Worm (Caenorhabditis elegans) whole organism, L2 larva: ENCODE measurements around the gene pept-2.
"Not testable (repeated sequence)": the region's sequence is repeated elsewhere in the genome, so short reads cannot be mapped to it uniquely, and the experiment has no call there.

Experiments
- C34F6.9 ChIP-seq: fragments of 150-350 bp; optimal IDR thresholded peaks from 2 replicates; lab custom pipeline; 2014; ENCODE audit warnings: missing biosample characterization, missing genetic modification characterization
- F13H6.1 ChIP-seq: sonication (generic microtip); optimal IDR thresholded peaks from 2 replicates; lab custom pipeline; 2016; ENCODE audit warnings: missing genetic modification characterization, missing compliant biosample characterization
- R02D3.7 ChIP-seq: fragments of 150-350 bp; optimal IDR thresholded peaks from 2 replicates; lab custom pipeline; 2014; ENCODE audit warnings: missing biosample characterization, missing genetic modification characterization
- Y55F3AM.14 ChIP-seq: fragments of 200-800 bp; sonication (Bioruptor generic); optimal IDR thresholded peaks from 2 replicates; lab custom pipeline; 2018; ENCODE audit warnings: mild to moderate bottlenecking, missing genetic modification characterization, missing compliant biosample characterization
- ZK546.5 ChIP-seq: sonication (generic microtip); optimal IDR thresholded peaks from 2 replicates; lab custom pipeline; 2017; ENCODE audit warnings: missing biosample characterization, missing genetic modification characterization
- alr-1 ChIP-seq: fragments of 150-350 bp; optimal IDR thresholded peaks from 2 replicates; lab custom pipeline; 2014; ENCODE audit warnings: missing biosample characterization, missing genetic modification characterization
- aly-2 ChIP-seq: fragments of 150-350 bp; optimal IDR thresholded peaks from 2 replicates; lab custom pipeline; 2014; ENCODE audit warnings: missing biosample characterization, missing genetic modification characterization
- ama-1 ChIP-seq: fragments of 150-350 bp; optimal IDR thresholded peaks from 2 replicates; lab custom pipeline; 2018; ENCODE audit warnings: inconsistent platforms
- ceh-16 ChIP-seq: fragments of 150-350 bp; optimal IDR thresholded peaks from 2 replicates; lab custom pipeline; 2014; ENCODE audit warnings: missing biosample characterization, missing genetic modification characterization
- crh-2 ChIP-seq: sonication (generic microtip); optimal IDR thresholded peaks from 2 replicates; lab custom pipeline; 2017; ENCODE audit warnings: missing biosample characterization, missing genetic modification characterization
- egl-27 ChIP-seq: sonication (generic microtip); optimal IDR thresholded peaks from 3 replicates; lab custom pipeline; 2017; ENCODE audit warnings: missing biosample characterization, missing genetic modification reagents, missing genetic modification characterization
- elt-3 ChIP-seq: sonication (generic microtip); optimal IDR thresholded peaks from 2 replicates; lab custom pipeline; 2017; ENCODE audit warnings: missing biosample characterization, missing genetic modification characterization
- fos-1 ChIP-seq: fragments of 150-350 bp; optimal IDR thresholded peaks from 2 replicates; lab custom pipeline; 2014; ENCODE audit warnings: missing biosample characterization, missing genetic modification characterization
- gmeb-1 ChIP-seq: fragments of 150-350 bp; optimal IDR thresholded peaks from 2 replicates; lab custom pipeline; 2014; ENCODE audit warnings: missing biosample characterization, missing genetic modification characterization
- lin-11 ChIP-seq: fragments of 150-350 bp; sonication (generic microtip); optimal IDR thresholded peaks from 2 replicates; lab custom pipeline; 2014; ENCODE audit warnings: missing biosample characterization, missing genetic modification characterization, inconsistent platforms, mixed read lengths
- lin-39 ChIP-seq: fragments of 150-350 bp; optimal IDR thresholded peaks from 2 replicates; lab custom pipeline; 2014; ENCODE audit warnings: missing biosample characterization, missing genetic modification reagents, missing genetic modification characterization
- lsy-2 ChIP-seq, 2 experiments: fragments of 150-350 bp in 1 of 2; sonication (generic microtip) in 1 of 2; optimal IDR thresholded peaks; 2 replicates each; lab custom pipeline; 2014 to 2017; ENCODE audit warnings: missing biosample characterization in 2 of 2, missing genetic modification characterization in 2 of 2
- mab-5 ChIP-seq: fragments of 150-350 bp; optimal IDR thresholded peaks from 2 replicates; lab custom pipeline; 2014; ENCODE audit warnings: missing biosample characterization, missing genetic modification characterization
- mbf-1 ChIP-seq: sonication (generic microtip); optimal IDR thresholded peaks from 2 replicates; lab custom pipeline; 2017; ENCODE audit warnings: missing biosample characterization, missing genetic modification characterization
- mdl-1 ChIP-seq, 2 experiments: fragments of 150-350 bp in 1 of 2; sonication (generic microtip) in 1 of 2; optimal IDR thresholded peaks; 2 replicates each; lab custom pipeline; 2017; ENCODE audit warnings: missing biosample characterization in 2 of 2, missing genetic modification characterization in 2 of 2
- nhr-10 ChIP-seq: sonication (generic microtip); optimal IDR thresholded peaks from 2 replicates; lab custom pipeline; 2017; ENCODE audit warnings: missing biosample characterization, missing genetic modification characterization
- nhr-11 ChIP-seq: fragments of 150-350 bp; optimal IDR thresholded peaks from 2 replicates; lab custom pipeline; 2014; ENCODE audit warnings: missing biosample characterization, missing genetic modification characterization
- nhr-21 ChIP-seq: fragments of 150-350 bp; optimal IDR thresholded peaks from 2 replicates; lab custom pipeline; 2014; ENCODE audit warnings: missing biosample characterization, missing genetic modification characterization
- nhr-237 ChIP-seq: fragments of 150-350 bp; optimal IDR thresholded peaks from 2 replicates; lab custom pipeline; 2014; ENCODE audit warnings: missing biosample characterization, missing genetic modification characterization
- nhr-25 ChIP-seq: fragments of 150-350 bp; sonication (generic microtip); optimal IDR thresholded peaks from 3 replicates; lab custom pipeline; 2014; ENCODE audit warnings: missing biosample characterization, missing genetic modification characterization
- peb-1 ChIP-seq: fragments of 150-350 bp; optimal IDR thresholded peaks from 2 replicates; lab custom pipeline; 2014; ENCODE audit warnings: missing biosample characterization, missing genetic modification characterization
- sem-4 ChIP-seq: fragments of 150-350 bp; optimal IDR thresholded peaks from 2 replicates; lab custom pipeline; 2014; ENCODE audit warnings: missing biosample characterization, missing genetic modification reagents, missing genetic modification characterization
- skn-1 ChIP-seq: sonication (generic microtip); optimal IDR thresholded peaks from 2 replicates; lab custom pipeline; 2017; ENCODE audit warnings: missing biosample characterization, missing genetic modification characterization
- sma-3 ChIP-seq: sonication (generic microtip); optimal IDR thresholded peaks from 2 replicates; lab custom pipeline; 2016; ENCODE audit warnings: missing genetic modification reagents, missing genetic modification characterization, missing compliant biosample characterization
- sma-9 ChIP-seq, 2 experiments: fragments of 150-350 bp in 1 of 2; sonication (generic microtip) in 1 of 2; optimal IDR thresholded peaks; 2 replicates each; lab custom pipeline; 2014 to 2016; ENCODE audit warnings: missing genetic modification characterization in 2 of 2, mild to moderate bottlenecking in 1 of 2, missing biosample characterization in 1 of 2, missing compliant biosample characterization in 1 of 2, missing genetic modification reagents in 1 of 2, moderate library complexity in 1 of 2
- unc-55 ChIP-seq: fragments of 150-350 bp; sonication (generic microtip); optimal IDR thresholded peaks from 3 replicates; lab custom pipeline; 2014; ENCODE audit warnings: missing biosample characterization, missing genetic modification reagents, missing genetic modification characterization
- unc-62 ChIP-seq: fragments of 150-350 bp; optimal IDR thresholded peaks from 2 replicates; lab custom pipeline; 2014; ENCODE audit warnings: missing biosample characterization, missing genetic modification reagents, missing genetic modification characterization
- zag-1 ChIP-seq: fragments of 150-350 bp; optimal IDR thresholded peaks from 2 replicates; lab custom pipeline; 2014; ENCODE audit warnings: missing biosample characterization, missing genetic modification characterization
- ztf-1 ChIP-seq: fragments of 200-800 bp; sonication (Bioruptor generic); conservative IDR thresholded peaks from 2 replicates; pipeline ENCODE4 v1.3.6; 2022; ENCODE audit warnings: missing genetic modification characterization, missing compliant biosample characterization

The pept-2 gene

DNA sequence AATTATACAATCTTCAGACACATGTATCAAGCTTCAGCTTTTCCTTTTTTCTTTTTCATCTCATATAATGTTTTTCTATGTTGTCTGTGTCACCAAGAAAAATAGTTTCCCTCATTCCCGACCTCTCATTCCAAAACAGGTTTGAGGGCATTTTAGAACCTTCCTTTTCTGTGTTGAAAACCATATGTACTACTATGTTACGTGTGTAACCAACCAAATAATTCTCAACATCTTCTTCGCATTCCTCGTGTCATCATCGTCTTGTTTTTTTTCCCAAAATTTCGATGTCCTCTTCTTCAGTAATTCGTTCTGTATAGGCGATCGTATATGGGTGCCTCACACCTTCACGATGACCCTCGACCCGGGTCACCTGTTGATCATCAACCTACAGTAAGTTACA is at the start of gene pept-2:
Gene pept-2, plus strand, starts transcription at position 301 of the 400 bp plus-strand sequence.
- peak; percentile 31 for TF ChIP-seq nhr-25 (tag; lab: Kevin White, UChicago)
- no peak for TF ChIP-seq nhr-11

- TF ChIP-seq lsy-2 (tag; optimal IDR thresholded peaks at IDR 0.05; lab: Kevin White, UChicago): no peak
- no peak for TF ChIP-seq mab-5
- no peak for TF ChIP-seq elt-3 (tag; lab: Kevin White, UChicago)
- TF ChIP-seq ceh-16 (tag; lab: Kevin White, UChicago): no peak
- TF ChIP-seq alr-1 (tag; lab: Kevin White, UChicago): no peak
- TF ChIP-seq nhr-237: no peak
- no peak for TF ChIP-seq egl-27
- TF ChIP-seq lin-39 (tag; lab: Kevin White, UChicago): no peak
- no peak for TF ChIP-seq sma-9 (GFP tag; optimal IDR thresholded peaks at IDR 0.05; lab: Kevin White, UChicago)
- TF ChIP-seq sma-9 (tag; optimal IDR thresholded peaks at IDR 0.05; lab: Kevin White, UChicago): no peak
Measured at ce11 chrIV:10744475-10744874, 46.0 kb upstream of the pept-2 start, which contains the start of gene T25B9.3. Gene T25B9.3, plus strand, starts transcription at chrIV:10744775.

- TF ChIP-seq nhr-11: no peak
- TF ChIP-seq unc-62 (GFP tag; lab: Kevin White, UChicago): no peak
- no peak for TF ChIP-seq fos-1 (tag; lab: Kevin White, UChicago)
- no peak for TF ChIP-seq lin-11 (tag; lab: Kevin White, UChicago)
- TF ChIP-seq nhr-10 (tag; lab: Kevin White, UChicago): no peak
- TF ChIP-seq crh-2 (tag; lab: Kevin White, UChicago): no peak
- TF ChIP-seq ceh-16 (tag; lab: Kevin White, UChicago): no peak
- no peak for TF ChIP-seq egl-27
- no peak for TF ChIP-seq lin-39 (tag; lab: Kevin White, UChicago)
- TF ChIP-seq, all 48 proteins: peak for 0
Measured at ce11 chrIV:10745332-10745731, 45.1 kb upstream of the pept-2 start.

DNA sequence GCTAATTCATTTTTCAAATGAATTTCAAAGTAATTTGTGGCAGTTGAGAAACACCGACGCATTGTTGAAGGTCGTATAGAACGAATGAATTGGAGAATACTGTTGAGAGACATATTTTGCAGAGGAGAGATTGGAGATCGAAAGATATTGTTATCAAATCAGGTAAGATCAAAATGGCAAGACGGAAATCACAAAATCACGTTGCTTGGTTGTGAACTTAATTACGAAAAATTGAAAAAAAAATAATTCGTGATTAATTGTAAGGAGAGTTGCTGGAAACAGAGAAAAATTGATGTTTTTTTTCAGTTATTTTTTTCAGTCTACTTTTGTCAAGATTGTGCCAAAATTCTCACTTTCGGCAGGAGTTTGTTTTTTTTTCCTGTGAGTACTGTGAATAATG is 40.4 kb upstream of the pept-2 start, which contains the start of gene T25B9.1:
Gene T25B9.1, minus strand, starts transcription at position 101 of the 400 bp plus-strand sequence.
- TF ChIP-seq mab-5 (no peak), alr-1 (tag; lab: Kevin White, UChicago) (no peak), R02D3.7 (tag; lab: Kevin White, UChicago) (no peak), nhr-21 (tag; lab: Kevin White, UChicago) (no peak)
- TF ChIP-seq, all 48 proteins: peak for 0

DNA sequence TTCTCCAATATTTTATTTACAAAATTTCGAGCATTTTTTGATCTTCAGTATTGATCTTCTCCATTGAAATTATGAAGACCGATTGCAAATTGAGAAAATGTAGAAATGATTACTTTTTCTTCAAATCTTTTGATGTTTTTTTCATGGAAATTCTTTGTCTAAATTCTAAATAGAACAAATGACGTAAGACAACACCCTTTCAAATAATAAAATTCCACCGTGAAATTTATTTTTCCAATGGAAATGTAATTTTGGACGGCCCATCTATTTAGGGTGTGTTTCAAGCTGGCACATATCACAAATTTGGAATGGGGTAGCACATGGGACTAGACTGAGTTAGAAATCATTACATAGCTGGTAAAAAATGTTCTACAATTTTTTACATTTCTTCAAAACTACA is 38.7 kb upstream of the pept-2 start, which contains the start of gene T25B9.2:
Gene T25B9.2, minus strand, starts transcription at position 101 of the 400 bp plus-strand sequence.
- not testable (repeated sequence) for TF ChIP-seq ztf-1 (GFP tag; lab: Robert Waterston, UW); ZK546.5 (tag; lab: Kevin White, UChicago); elt-3 (tag; lab: Kevin White, UChicago)

DNA sequence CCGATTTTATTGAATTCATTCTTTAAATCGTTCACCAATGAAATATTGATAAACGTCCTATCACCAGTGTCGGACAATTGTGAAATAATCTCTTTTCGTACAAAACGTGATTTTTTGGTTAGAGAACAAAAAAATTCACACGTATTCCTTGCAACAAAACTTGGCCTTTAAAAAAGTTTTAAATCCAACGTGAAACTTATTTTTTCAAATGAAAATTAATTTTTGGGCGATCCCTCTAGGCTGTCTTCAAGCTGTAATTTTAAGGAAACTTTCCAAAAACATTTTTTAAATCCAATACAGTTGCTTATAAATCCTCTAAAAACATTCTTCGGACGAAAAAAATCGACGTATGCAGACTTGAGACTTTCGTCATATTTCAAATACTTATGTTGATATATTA is 35.8 kb upstream of the pept-2 start, which contains the start of gene T25B9.5:
Gene T25B9.5, minus strand, starts transcription at position 101 of the 400 bp plus-strand sequence.
- TF ChIP-seq F13H6.1 (tag; lab: Kevin White, UChicago) (no peak), aly-2 (no peak), sem-4 (tag; lab: Kevin White, UChicago) (no peak), unc-55 (GFP tag; lab: Kevin White, UChicago) (no peak), ztf-1 (GFP tag; lab: Robert Waterston, UW) (no peak), egl-27 (no peak), C34F6.9 (tag; lab: Kevin White, UChicago) (no peak), zag-1 (no peak), peb-1 (no peak)

DNA sequence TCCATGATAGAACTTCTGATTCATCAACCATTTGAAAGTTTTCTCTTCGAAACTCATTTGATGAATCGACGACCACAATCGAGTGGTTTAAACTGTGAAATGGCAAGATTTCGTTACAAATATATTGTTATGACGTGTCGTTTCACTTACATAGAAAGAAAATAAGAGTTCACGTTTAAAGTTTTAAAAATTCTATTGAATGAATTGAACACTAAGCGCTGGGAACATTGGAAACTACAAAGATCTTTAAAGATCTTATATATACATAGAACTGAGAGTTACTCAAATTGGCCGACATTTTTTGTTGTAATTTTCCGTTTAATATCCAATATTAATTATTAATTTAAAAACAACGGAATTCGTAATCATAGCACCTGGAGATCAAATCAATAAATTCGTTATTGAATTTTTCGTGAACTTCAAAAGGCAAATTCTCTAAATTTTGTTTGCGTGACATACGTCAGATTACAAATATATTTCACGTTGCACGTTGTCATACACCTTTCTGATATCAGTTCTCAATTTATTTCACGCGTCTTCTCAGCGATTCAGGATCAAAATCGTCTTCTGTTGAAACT is 32.7 kb upstream of the pept-2 start, which contains the start of the genes T25B9.4 and T25B9.6:
Gene T25B9.4, minus strand, starts transcription at position 101 of the 578 bp plus-strand sequence.
Gene T25B9.6, plus strand, starts transcription at position 528 of the 578 bp plus-strand sequence.
- TF ChIP-seq sma-3 (GFP tag; lab: Kevin White, UChicago) (no peak), mdl-1 (tag; optimal IDR thresholded peaks at IDR 0.05; lab: Kevin White, UChicago) (no peak), skn-1 (tag; lab: Kevin White, UChicago) (no peak), sma-9 (GFP tag; optimal IDR thresholded peaks at IDR 0.05; lab: Kevin White, UChicago) (no peak), sma-9 (tag; optimal IDR thresholded peaks at IDR 0.05; lab: Kevin White, UChicago) (no peak), ama-1 (lab: Kevin White, UChicago) (no peak), gmeb-1 (tag; lab: Kevin White, UChicago) (no peak), nhr-11 (no peak), Y55F3AM.14 (GFP tag; lab: Kevin White, UChicago) (no peak), ztf-1 (GFP tag; lab: Robert Waterston, UW) (no peak), mbf-1 (tag; lab: Kevin White, UChicago) (no peak), ZK546.5 (tag; lab: Kevin White, UChicago) (no peak)
